Worm (Caenorhabditis elegans): ENCODE results near the gene C16C10.4.

The C16C10.4 gene

ce11 chrIII:4150919-4151318, 20.2 kb upstream of the C16C10.4 start:
- no peak for TF ChIP-seq hnd-1 (tag; optimal IDR thresholded peaks at IDR 0.05)
- TF ChIP-seq F13C5.2 (tag; optimal IDR thresholded peaks at IDR 0.05) = peak; percentile 64

ce11 chrIII:4151548-4152104, 19.5 kb upstream of the C16C10.4 start, which contains the start of the genes wht-3 and har-1:
TSS of gene wht-3 (minus strand) at chrIII:4151598.
TSS of gene har-1 (plus strand) at chrIII:4152054.
- TF ChIP-seq B0310.2 (tag; optimal IDR thresholded peaks at IDR 0.05) (no peak), aly-1 (tag; optimal IDR thresholded peaks at IDR 0.05) (no peak), tbx-37 (GFP tag; conservative IDR thresholded peaks at IDR 0.05) (no peak), hmbx-1 (tag; optimal IDR thresholded peaks at IDR 0.05) (no peak), ets-7 (tag; optimal IDR thresholded peaks at IDR 0.05) (no peak), scrt-1 (GFP tag; IDR thresholded peaks at IDR 0.05) (no peak), tra-4 (tag; optimal IDR thresholded peaks at IDR 0.05) (no peak), hmg-4 (GFP tag; optimal IDR thresholded peaks at IDR 0.05) (no peak), F13C5.2 (tag; optimal IDR thresholded peaks at IDR 0.05) (no peak), ama-1 (optimal IDR thresholded peaks at IDR 0.05) (no peak), ceh-36 (tag; optimal IDR thresholded peaks at IDR 0.05) (no peak), ceh-13 (GFP tag; optimal IDR thresholded peaks at IDR 0.05) (no peak), flt-1 (GFP tag; IDR thresholded peaks at IDR 0.05) (no peak), tbx-11 (GFP tag; IDR thresholded peaks at IDR 0.05) (no peak), pes-1 (GFP tag; IDR thresholded peaks at IDR 0.05) (no peak), sea-1 (GFP tag; conservative IDR thresholded peaks at IDR 0.05) (no peak), hnd-1 (tag; optimal IDR thresholded peaks at IDR 0.05) (no peak)

- TF ChIP-seq tbx-11 (GFP tag; IDR thresholded peaks at IDR 0.05) (no peak), tbx-37 (GFP tag; conservative IDR thresholded peaks at IDR 0.05) (no peak), pes-1 (GFP tag; IDR thresholded peaks at IDR 0.05) (no peak), hmg-4 (GFP tag; optimal IDR thresholded peaks at IDR 0.05) (no peak), tra-4 (tag; optimal IDR thresholded peaks at IDR 0.05) (no peak), ceh-36 (tag; optimal IDR thresholded peaks at IDR 0.05) (no peak), aly-1 (tag; optimal IDR thresholded peaks at IDR 0.05) (no peak), B0310.2 (tag; optimal IDR thresholded peaks at IDR 0.05) (no peak), ets-7 (tag; optimal IDR thresholded peaks at IDR 0.05) (no peak), flt-1 (GFP tag; IDR thresholded peaks at IDR 0.05) (no peak), hmbx-1 (tag; optimal IDR thresholded peaks at IDR 0.05) (no peak)
These were observed 18.8 kb upstream of the C16C10.4 start for ce11 chrIII:4152309-4152708.

- TF ChIP-seq aly-1 (tag; optimal IDR thresholded peaks at IDR 0.05) = no peak
- no peak for TF ChIP-seq scrt-1 (GFP tag; IDR thresholded peaks at IDR 0.05)
- TF ChIP-seq ceh-13 (GFP tag; optimal IDR thresholded peaks at IDR 0.05) = no peak
- no peak for TF ChIP-seq tbx-11 (GFP tag; IDR thresholded peaks at IDR 0.05)
- TF ChIP-seq ceh-36 (tag; optimal IDR thresholded peaks at IDR 0.05) = no peak
- TF ChIP-seq tra-4 (tag; optimal IDR thresholded peaks at IDR 0.05) = no peak
- TF ChIP-seq flt-1 (GFP tag; IDR thresholded peaks at IDR 0.05) = no peak
- no peak for TF ChIP-seq hmg-4 (GFP tag; optimal IDR thresholded peaks at IDR 0.05)
- TF ChIP-seq F13C5.2 (tag; optimal IDR thresholded peaks at IDR 0.05) = no peak
- no peak for TF ChIP-seq sea-1 (GFP tag; conservative IDR thresholded peaks at IDR 0.05)
- TF ChIP-seq ama-1 (optimal IDR thresholded peaks at IDR 0.05) = no peak
- TF ChIP-seq pes-1 (GFP tag; IDR thresholded peaks at IDR 0.05) = no peak
- TF ChIP-seq hmbx-1 (tag; optimal IDR thresholded peaks at IDR 0.05) = no peak
- no peak for TF ChIP-seq ets-7 (tag; optimal IDR thresholded peaks at IDR 0.05)
- TF ChIP-seq B0310.2 (tag; optimal IDR thresholded peaks at IDR 0.05) = no peak
- TF ChIP-seq tbx-37 (GFP tag; conservative IDR thresholded peaks at IDR 0.05) = no peak
These were observed 18.3 kb upstream of the C16C10.4 start for ce11 chrIII:4152828-4153227.

ce11 chrIII:4153299-4153698, 17.8 kb upstream of the C16C10.4 start, which contains the start of gene glod-4:
TSS of gene glod-4 (plus strand) at chrIII:4153599.
- TF ChIP-seq tbx-37 (GFP tag; conservative IDR thresholded peaks at IDR 0.05) = no peak
- no peak for TF ChIP-seq hmbx-1 (tag; optimal IDR thresholded peaks at IDR 0.05)
- TF ChIP-seq ets-7 (tag; optimal IDR thresholded peaks at IDR 0.05) = no peak
- no peak for TF ChIP-seq ceh-36 (tag; optimal IDR thresholded peaks at IDR 0.05)
- no peak for TF ChIP-seq tbx-11 (GFP tag; IDR thresholded peaks at IDR 0.05)
- TF ChIP-seq scrt-1 (GFP tag; IDR thresholded peaks at IDR 0.05) = no peak
- TF ChIP-seq hnd-1 (tag; optimal IDR thresholded peaks at IDR 0.05) = no peak
- no peak for TF ChIP-seq hmg-4 (GFP tag; optimal IDR thresholded peaks at IDR 0.05)
- no peak for TF ChIP-seq ama-1 (optimal IDR thresholded peaks at IDR 0.05)
- no peak for TF ChIP-seq F13C5.2 (tag; optimal IDR thresholded peaks at IDR 0.05)
- no peak for TF ChIP-seq tra-4 (tag; optimal IDR thresholded peaks at IDR 0.05)
- TF ChIP-seq flt-1 (GFP tag; IDR thresholded peaks at IDR 0.05) = no peak
- no peak for TF ChIP-seq B0310.2 (tag; optimal IDR thresholded peaks at IDR 0.05)
- no peak for TF ChIP-seq sea-1 (GFP tag; conservative IDR thresholded peaks at IDR 0.05)

ce11 chrIII:4157298-4157697, 13.8 kb upstream of the C16C10.4 start, which contains the start of gene C16C10.9:
TSS of gene C16C10.9 (minus strand) at chrIII:4157398.
- TF ChIP-seq ama-1 (optimal IDR thresholded peaks at IDR 0.05) (no peak), pes-1 (GFP tag; IDR thresholded peaks at IDR 0.05) (no peak), ceh-13 (GFP tag; optimal IDR thresholded peaks at IDR 0.05) (no peak), tbx-37 (GFP tag; conservative IDR thresholded peaks at IDR 0.05) (no peak), aly-1 (tag; optimal IDR thresholded peaks at IDR 0.05) (no peak), ets-7 (tag; optimal IDR thresholded peaks at IDR 0.05) (no peak), flt-1 (GFP tag; IDR thresholded peaks at IDR 0.05) (no peak), tbx-11 (GFP tag; IDR thresholded peaks at IDR 0.05) (no peak), scrt-1 (GFP tag; IDR thresholded peaks at IDR 0.05) (no peak)

- TF ChIP-seq hmg-4 (GFP tag; optimal IDR thresholded peaks at IDR 0.05) (no peak), flt-1 (GFP tag; IDR thresholded peaks at IDR 0.05) (no peak)
These were observed 10.2 kb upstream of the C16C10.4 start, which contains the start of gene C01G12.16 for ce11 chrIII:4160937-4161336. TSS of gene C01G12.16 (plus strand) at chrIII:4161237.

- TF ChIP-seq hmg-4 (GFP tag; optimal IDR thresholded peaks at IDR 0.05) = no peak
- no peak for TF ChIP-seq ceh-36 (tag; optimal IDR thresholded peaks at IDR 0.05)
- no peak for TF ChIP-seq ceh-13 (GFP tag; optimal IDR thresholded peaks at IDR 0.05)
These were observed 7.1 kb upstream of the C16C10.4 start, which contains the start of gene C16C10.8 for ce11 chrIII:4164071-4164470. TSS of gene C16C10.8 (minus strand) at chrIII:4164171.

All from whole organism, early embryonic.